Worm (Caenorhabditis elegans) whole organism, L2 larva: Measurements from ENCODE around the gene nhr-93.

Experiments used
- alr-1 ChIP-seq: fragments of 150-350 bp; optimal IDR thresholded peaks from 2 replicates; lab custom pipeline; 2014; ENCODE audit warnings: missing biosample characterization, missing genetic modification characterization
- aly-2 ChIP-seq: fragments of 150-350 bp; optimal IDR thresholded peaks from 2 replicates; lab custom pipeline; 2014; ENCODE audit warnings: missing biosample characterization, missing genetic modification characterization
- ama-1 ChIP-seq: fragments of 150-350 bp; optimal IDR thresholded peaks from 2 replicates; lab custom pipeline; 2018; ENCODE audit warnings: inconsistent platforms
- ceh-82 ChIP-seq: fragments of 150-350 bp; optimal IDR thresholded peaks from 2 replicates; lab custom pipeline; 2014; ENCODE audit warnings: missing biosample characterization, missing genetic modification characterization
- dmd-4 ChIP-seq: sonication (generic microtip); optimal IDR thresholded peaks from 2 replicates; lab custom pipeline; 2017; ENCODE audit warnings: missing biosample characterization, missing genetic modification characterization
- elt-1 ChIP-seq: fragments of 150-350 bp; optimal IDR thresholded peaks from 2 replicates; lab custom pipeline; 2014; ENCODE audit warnings: missing biosample characterization, missing genetic modification characterization
- gmeb-1 ChIP-seq: fragments of 150-350 bp; optimal IDR thresholded peaks from 2 replicates; lab custom pipeline; 2014; ENCODE audit warnings: missing biosample characterization, missing genetic modification characterization
- lin-11 ChIP-seq: fragments of 150-350 bp; sonication (generic microtip); optimal IDR thresholded peaks from 2 replicates; lab custom pipeline; 2014; ENCODE audit warnings: missing biosample characterization, missing genetic modification characterization, inconsistent platforms, mixed read lengths
- lin-39 ChIP-seq: fragments of 150-350 bp; optimal IDR thresholded peaks from 2 replicates; lab custom pipeline; 2014; ENCODE audit warnings: missing biosample characterization, missing genetic modification reagents, missing genetic modification characterization
- lsy-2 ChIP-seq, 2 experiments: fragments of 150-350 bp in 1 of 2; sonication (generic microtip) in 1 of 2; optimal IDR thresholded peaks; 2 replicates each; lab custom pipeline; 2014 to 2017; ENCODE audit warnings: missing biosample characterization in 2 of 2, missing genetic modification characterization in 2 of 2
- mdl-1 ChIP-seq, 2 experiments: fragments of 150-350 bp in 1 of 2; sonication (generic microtip) in 1 of 2; optimal IDR thresholded peaks; 2 replicates each; lab custom pipeline; 2017; ENCODE audit warnings: missing biosample characterization in 2 of 2, missing genetic modification characterization in 2 of 2
- nhr-237 ChIP-seq: fragments of 150-350 bp; optimal IDR thresholded peaks from 2 replicates; lab custom pipeline; 2014; ENCODE audit warnings: missing biosample characterization, missing genetic modification characterization
- nhr-77 ChIP-seq: fragments of 150-350 bp; optimal IDR thresholded peaks from 2 replicates; lab custom pipeline; 2014; ENCODE audit warnings: missing biosample characterization, missing genetic modification characterization
- unc-39 ChIP-seq: fragments of 150-350 bp; optimal IDR thresholded peaks from 2 replicates; lab custom pipeline; 2014; ENCODE audit warnings: missing biosample characterization, missing genetic modification characterization

DNA sequence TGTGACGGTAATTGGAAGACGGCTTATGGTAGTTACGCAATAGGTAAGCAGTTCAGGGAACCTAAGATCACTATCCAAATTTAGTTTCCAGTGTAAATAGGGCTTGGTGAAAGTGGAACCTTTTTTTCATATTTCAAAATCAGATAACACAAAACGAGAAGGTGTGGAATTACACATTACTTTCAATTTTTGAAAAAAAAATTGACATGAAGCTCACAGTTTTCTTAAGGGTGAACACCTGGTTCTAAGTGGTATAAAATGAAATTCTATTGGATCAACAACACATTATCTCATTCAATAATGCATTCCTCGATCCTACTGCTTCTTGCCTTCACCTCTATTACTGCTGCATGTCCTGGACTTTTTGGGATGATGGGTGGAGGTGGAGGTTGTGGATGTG lies 17.8 kb upstream of the nhr-93 start, which contains the start of gene grl-30:
- TF ChIP-seq elt-1 (tag; lab: Kevin White, UChicago): no peak
- no peak for TF ChIP-seq nhr-77 (tag; lab: Kevin White, UChicago)
- no peak for TF ChIP-seq lin-11 (tag; lab: Kevin White, UChicago)
- no peak for TF ChIP-seq mdl-1 (tag; optimal IDR thresholded peaks at IDR 0.05; lab: Kevin White, UChicago)
- no peak for TF ChIP-seq alr-1 (tag; lab: Kevin White, UChicago)
- TF ChIP-seq gmeb-1 (tag; lab: Kevin White, UChicago): no peak
- no peak for TF ChIP-seq lsy-2 (tag; optimal IDR thresholded peaks at IDR 0.05; lab: Kevin White, UChicago)
- TF ChIP-seq lin-39 (tag; lab: Kevin White, UChicago): no peak
- TF ChIP-seq unc-39: no peak
- no peak for TF ChIP-seq nhr-237 (tag; lab: Kevin White, UChicago)
- no peak for TF ChIP-seq ceh-82 (tag; lab: Kevin White, UChicago)
- TF ChIP-seq aly-2: no peak
- no peak for TF ChIP-seq dmd-4 (tag; lab: Kevin White, UChicago)
- no peak for TF ChIP-seq ama-1 (lab: Kevin White, UChicago)
